Fruit fly (Drosophila melanogaster) whole organism, prepupa: ENCODE results near the gene CG7458.
A peak's percentile ranks its signal among the peaks of the same experiment; 100 is the strongest.

Source experiments
- Blimp-1 ChIP-seq: fragments of 200-800 bp; sonication (Bioruptor generic); optimal IDR thresholded peaks from 3 replicates; lab custom pipeline; 2017; ENCODE audit warnings: missing biosample characterization, missing genetic modification characterization, mild to moderate bottlenecking, moderate library complexity, missing genetic modification reagents
- CG10631 ChIP-seq: fragments of 200-800 bp; sonication (Bioruptor generic); optimal IDR thresholded peaks from 2 replicates; lab custom pipeline; 2016; ENCODE audit warnings: missing biosample characterization, missing genetic modification characterization
- CG10669 ChIP-seq: fragments of 200-800 bp; sonication (Bioruptor generic); optimal IDR thresholded peaks from 3 replicates; lab custom pipeline; 2018; ENCODE audit warnings: missing biosample characterization, mild to moderate bottlenecking, missing genetic modification characterization, moderate library complexity
- CG11294 ChIP-seq: fragments of 200-800 bp; sonication (Bioruptor generic); IDR thresholded peaks from 2 replicates; pipeline ENCODE4 v1.3.6; 2022; ENCODE audit warnings: missing biosample characterization, missing genetic modification characterization
- CG11762 ChIP-seq: fragments of 200-800 bp; sonication (Bioruptor generic); optimal IDR thresholded peaks from 3 replicates; lab custom pipeline; 2016; ENCODE audit warnings: missing biosample characterization, missing genetic modification characterization; ENCODE audit not compliant: insufficient read depth
- CG11902 ChIP-seq: fragments of 200-800 bp; sonication (Bioruptor generic); optimal IDR thresholded peaks from 3 replicates; lab custom pipeline; 2016; ENCODE audit warnings: missing biosample characterization, missing genetic modification characterization
- CG15336 ChIP-seq: fragments of 200-800 bp; sonication (Bioruptor generic); IDR thresholded peaks from 2 replicates; pipeline ENCODE4 v1.3.6; 2022; ENCODE audit warnings: missing biosample characterization, missing genetic modification characterization
- CG1621 ChIP-seq: fragments of 200-800 bp; sonication (Bioruptor generic); optimal IDR thresholded peaks from 3 replicates; lab custom pipeline; 2018; ENCODE audit warnings: missing biosample characterization, mild to moderate bottlenecking, missing genetic modification characterization
- CG16779 ChIP-seq: fragments of 200-800 bp; sonication (Bioruptor generic); optimal IDR thresholded peaks from 3 replicates; lab custom pipeline; 2017; ENCODE audit warnings: missing biosample characterization, mild to moderate bottlenecking, missing genetic modification characterization
- CG3032 ChIP-seq: fragments of 200-800 bp; optimal IDR thresholded peaks from 2 replicates; lab custom pipeline; 2019; ENCODE audit warnings: missing biosample characterization, mild to moderate bottlenecking, missing genetic modification characterization, moderate library complexity
- CG31627 ChIP-seq: fragments of 200-800 bp; sonication (Bioruptor generic); optimal IDR thresholded peaks from 3 replicates; lab custom pipeline; 2016; ENCODE audit warnings: missing biosample characterization, missing genetic modification characterization
- CG32006 ChIP-seq: fragments of 200-800 bp; sonication (Bioruptor generic); optimal IDR thresholded peaks from 3 replicates; lab custom pipeline; 2017; ENCODE audit warnings: missing biosample characterization, mild to moderate bottlenecking, missing genetic modification characterization
- CG34406 ChIP-seq: fragments of 200-800 bp; sonication (Bioruptor generic); optimal IDR thresholded peaks from 3 replicates; lab custom pipeline; 2016; ENCODE audit warnings: missing biosample characterization, missing genetic modification characterization
- CG3919 ChIP-seq: fragments of 200-800 bp; sonication (Bioruptor generic); optimal IDR thresholded peaks from 3 replicates; lab custom pipeline; 2016; ENCODE audit warnings: missing biosample characterization, missing genetic modification characterization
- CG4318 ChIP-seq: fragments of 200-800 bp; sonication (Bioruptor generic); optimal IDR thresholded peaks from 3 replicates; lab custom pipeline; 2017; ENCODE audit warnings: missing biosample characterization, mild to moderate bottlenecking, missing genetic modification characterization
- CG6163 ChIP-seq: fragments of 200-800 bp; sonication (Bioruptor generic); IDR thresholded peaks from 3 replicates; pipeline ENCODE4 v1.3.6; 2022; ENCODE audit warnings: missing biosample characterization, missing genetic modification characterization
- CG6276 ChIP-seq: fragments of 200-800 bp; sonication (Bioruptor generic); optimal IDR thresholded peaks from 2 replicates; lab custom pipeline; 2017; ENCODE audit warnings: missing biosample characterization, mild to moderate bottlenecking, missing genetic modification characterization
- CG6792 ChIP-seq: fragments of 200-800 bp; sonication (Bioruptor generic); optimal IDR thresholded peaks from 3 replicates; lab custom pipeline; 2016; ENCODE audit warnings: missing biosample characterization, missing genetic modification characterization
- CG6808 ChIP-seq: fragments of 200-800 bp; sonication (Bioruptor generic); optimal IDR thresholded peaks from 3 replicates; lab custom pipeline; 2017; ENCODE audit warnings: missing biosample characterization, missing genetic modification characterization, mild to moderate bottlenecking, moderate library complexity, missing genetic modification reagents
- CG6854 ChIP-seq: fragments of 200-800 bp; sonication (Bioruptor generic); optimal IDR thresholded peaks from 2 replicates; lab custom pipeline; 2017; ENCODE audit warnings: missing biosample characterization, mild to moderate bottlenecking, missing genetic modification characterization
- CG7368 ChIP-seq: fragments of 200-800 bp; sonication (Bioruptor generic); optimal IDR thresholded peaks from 3 replicates; lab custom pipeline; 2016; ENCODE audit warnings: missing biosample characterization, missing genetic modification characterization
- CG8119 ChIP-seq: fragments of 200-800 bp; sonication (Bioruptor generic); IDR thresholded peaks from 3 replicates; pipeline ENCODE4 v1.3.6; 2022; ENCODE audit warnings: missing biosample characterization, missing genetic modification characterization
- CG8632 ChIP-seq: fragments of 200-800 bp; sonication (Bioruptor generic); optimal IDR thresholded peaks from 3 replicates; lab custom pipeline; 2016; ENCODE audit warnings: missing biosample characterization, missing genetic modification characterization
- CG9139 ChIP-seq: fragments of 200-800 bp; sonication (Bioruptor generic); optimal IDR thresholded peaks from 3 replicates; lab custom pipeline; 2017; ENCODE audit warnings: missing biosample characterization, mild to moderate bottlenecking, missing genetic modification characterization
- Eip75B ChIP-seq: fragments of 200-800 bp; sonication (Bioruptor generic); optimal IDR thresholded peaks from 3 replicates; lab custom pipeline; 2016; ENCODE audit warnings: missing biosample characterization, missing genetic modification characterization
- Eip78C ChIP-seq: fragments of 200-800 bp; sonication (Bioruptor generic); peaks from one replicate; lab custom pipeline; 2016; ENCODE audit warnings: missing biosample characterization, missing genetic modification characterization
- Eip93F ChIP-seq: fragments of 200-800 bp; sonication (Bioruptor generic); optimal IDR thresholded peaks from 2 replicates; lab custom pipeline; 2016; ENCODE audit warnings: missing biosample characterization, mild to moderate bottlenecking, missing genetic modification characterization
- Ets21C ChIP-seq: fragments of 200-800 bp; sonication (Bioruptor generic); optimal IDR thresholded peaks from 3 replicates; lab custom pipeline; 2016; ENCODE audit warnings: missing biosample characterization, missing genetic modification characterization
- Ets96B ChIP-seq: fragments of 200-800 bp; optimal IDR thresholded peaks from 2 replicates; lab custom pipeline; 2019; ENCODE audit warnings: missing biosample characterization, mild to moderate bottlenecking, missing genetic modification characterization, moderate library complexity
- Gug ChIP-seq: fragments of 200-800 bp; sonication (Bioruptor generic); IDR thresholded peaks from 2 replicates; pipeline ENCODE4 v1.3.6; 2022; ENCODE audit warnings: missing biosample characterization, missing genetic modification characterization
- Hr4 ChIP-seq: fragments of 200-800 bp; sonication (Bioruptor generic); optimal IDR thresholded peaks from 3 replicates; lab custom pipeline; 2016; ENCODE audit warnings: missing biosample characterization, missing genetic modification characterization
- Lpt ChIP-seq: fragments of 200-800 bp; sonication (Bioruptor generic); optimal IDR thresholded peaks from 3 replicates; lab custom pipeline; 2016; ENCODE audit warnings: missing biosample characterization, missing genetic modification characterization
- Met ChIP-seq: fragments of 200-800 bp; sonication (Bioruptor generic); optimal IDR thresholded peaks from 3 replicates; lab custom pipeline; 2016; ENCODE audit warnings: missing biosample characterization, missing genetic modification characterization
- OdsH ChIP-seq: fragments of 200-800 bp; sonication (Bioruptor generic); optimal IDR thresholded peaks from 3 replicates; lab custom pipeline; 2016; ENCODE audit warnings: missing biosample characterization, missing genetic modification characterization
- Smox ChIP-seq: fragments of 200-800 bp; sonication (Bioruptor generic); optimal IDR thresholded peaks from 3 replicates; lab custom pipeline; 2016; ENCODE audit warnings: missing biosample characterization, missing genetic modification characterization
- Sox102F ChIP-seq: fragments of 200-800 bp; sonication (Bioruptor generic); optimal IDR thresholded peaks from 2 replicates; lab custom pipeline; 2016; ENCODE audit warnings: missing biosample characterization, mild to moderate bottlenecking, missing genetic modification characterization
- Sox14 ChIP-seq: fragments of 200-800 bp; sonication (Bioruptor generic); optimal IDR thresholded peaks from 3 replicates; lab custom pipeline; 2016; ENCODE audit warnings: missing biosample characterization, missing genetic modification characterization
- Sox15 ChIP-seq: fragments of 200-800 bp; sonication (Bioruptor generic); optimal IDR thresholded peaks from 3 replicates; lab custom pipeline; 2016; ENCODE audit warnings: missing biosample characterization, missing genetic modification characterization
- cyc ChIP-seq: fragments of 200-800 bp; sonication (Bioruptor generic); optimal IDR thresholded peaks from 3 replicates; lab custom pipeline; 2016; ENCODE audit warnings: missing biosample characterization, missing genetic modification characterization
- dac ChIP-seq: fragments of 200-800 bp; sonication (Bioruptor generic); optimal IDR thresholded peaks from 2 replicates; lab custom pipeline; 2017; ENCODE audit warnings: missing biosample characterization, mild to moderate bottlenecking, missing genetic modification characterization
- dsx ChIP-seq: fragments of 200-800 bp; optimal IDR thresholded peaks from 3 replicates; lab custom pipeline; 2019; ENCODE audit warnings: missing biosample characterization, mild to moderate bottlenecking, missing genetic modification characterization, moderate library complexity; ENCODE audit not compliant: poor library complexity, severe bottlenecking
- eg ChIP-seq: fragments of 200-800 bp; sonication (Bioruptor generic); IDR thresholded peaks from 3 replicates; pipeline ENCODE4 v1.3.6; 2022; ENCODE audit warnings: missing biosample characterization, missing genetic modification characterization
- esn ChIP-seq: fragments of 200-800 bp; sonication (Bioruptor generic); optimal IDR thresholded peaks from 2 replicates; lab custom pipeline; 2016; ENCODE audit warnings: missing biosample characterization, mild to moderate bottlenecking, missing genetic modification characterization, moderate library complexity
- fd59A ChIP-seq: fragments of 200-800 bp; sonication (Bioruptor generic); optimal IDR thresholded peaks from 2 replicates; lab custom pipeline; 2017; ENCODE audit warnings: missing biosample characterization, mild to moderate bottlenecking, missing genetic modification characterization, missing genetic modification reagents
- fd85E ChIP-seq: fragments of 200-800 bp; sonication (Bioruptor generic); optimal IDR thresholded peaks from 3 replicates; lab custom pipeline; 2016; ENCODE audit warnings: missing biosample characterization, missing genetic modification characterization
- fkh ChIP-seq: fragments of 200-800 bp; sonication (Bioruptor generic); optimal IDR thresholded peaks from 3 replicates; lab custom pipeline; 2017; ENCODE audit warnings: missing biosample characterization, mild to moderate bottlenecking, missing genetic modification characterization, moderate library complexity
- lz ChIP-seq: fragments of 200-800 bp; sonication (Bioruptor generic); optimal IDR thresholded peaks from 3 replicates; lab custom pipeline; 2016; ENCODE audit warnings: missing biosample characterization, missing genetic modification characterization
- net ChIP-seq: fragments of 200-800 bp; sonication (Bioruptor generic); optimal IDR thresholded peaks from 3 replicates; lab custom pipeline; 2016; ENCODE audit warnings: missing biosample characterization, missing genetic modification characterization
- salr ChIP-seq, 2 experiments: fragments of 200-800 bp; sonication (Bioruptor generic); optimal IDR thresholded peaks; 3 replicates each; lab custom pipeline; 2016 to 2018; ENCODE audit warnings: missing biosample characterization in 2 of 2, missing genetic modification characterization in 2 of 2, mild to moderate bottlenecking in 1 of 2
- spab ChIP-seq: fragments of 200-800 bp; sonication (Bioruptor generic); optimal IDR thresholded peaks from 2 replicates; lab custom pipeline; 2017; ENCODE audit warnings: missing biosample characterization, mild to moderate bottlenecking, missing genetic modification characterization, missing genetic modification reagents
- ss ChIP-seq, 2 experiments: fragments of 200-800 bp; sonication (Bioruptor generic); optimal IDR thresholded peaks; 2 replicates in 1 of 2; 3 replicates in 1 of 2; lab custom pipeline; 2017 to 2018; ENCODE audit warnings: mild to moderate bottlenecking in 2 of 2, missing biosample characterization in 2 of 2, missing genetic modification characterization in 2 of 2, moderate library complexity in 1 of 2
- svp ChIP-seq: fragments of 200-800 bp; sonication (Bioruptor generic); peaks from one replicate; lab custom pipeline; 2016; ENCODE audit warnings: missing biosample characterization, missing genetic modification characterization
- topi ChIP-seq: fragments of 200-800 bp; sonication (Bioruptor generic); optimal IDR thresholded peaks from 3 replicates; lab custom pipeline; 2016; ENCODE audit warnings: missing biosample characterization, missing genetic modification characterization

CG7458 gene

DNA sequence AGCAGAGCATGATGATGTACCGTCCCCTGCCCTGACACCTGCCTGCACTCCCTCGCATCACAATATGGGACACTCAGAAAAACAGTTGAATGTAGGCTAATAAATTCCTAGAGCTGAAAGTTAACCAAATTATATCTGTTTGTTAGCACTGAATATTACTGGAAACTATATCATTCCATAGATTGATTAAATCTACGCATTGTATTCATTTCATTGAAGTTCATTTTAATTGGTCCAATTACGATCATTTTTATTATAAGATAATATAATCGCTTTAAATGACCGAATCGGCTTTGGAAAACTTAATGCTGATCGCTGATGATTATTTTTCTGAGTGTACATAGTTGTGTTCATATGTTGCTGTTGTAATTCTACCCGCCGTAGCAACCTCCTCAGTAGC lies 36.3 kb upstream of the CG7458 start:
- TF ChIP-seq CG9139 (no peak), Gug (GFP tag; lab: Robert Waterston, UW) (no peak), CG10669 (GFP tag; lab: Kevin White, UChicago) (no peak), Blimp-1 (GFP tag; lab: Kevin White, UChicago) (no peak), CG6163 (GFP tag; lab: Robert Waterston, UW) (no peak), Hr4 (GFP tag; lab: Kevin White, UChicago) (no peak), CG32006 (GFP tag; lab: Kevin White, UChicago) (no peak), dac (GFP tag; lab: Kevin White, UChicago) (no peak), CG34406 (GFP tag; lab: Kevin White, UChicago) (no peak), fd85E (GFP tag; lab: Kevin White, UChicago) (peak; percentile 5), ss (GFP tag; optimal IDR thresholded peaks at IDR 0.05; lab: Kevin White, UChicago) (peak in 1 of 2 experiments; percentile 7), net (GFP tag; lab: Kevin White, UChicago) (no peak), CG6854 (GFP tag; lab: Kevin White, UChicago) (no peak), esn (peak; percentile 2), fd59A (no peak), Sox15 (GFP tag; lab: Kevin White, UChicago) (no peak), OdsH (GFP tag; lab: Kevin White, UChicago) (peak; percentile 35), CG11902 (GFP tag; lab: Kevin White, UChicago) (no peak), Eip93F (GFP tag; lab: Kevin White, UChicago) (no peak), CG4318 (GFP tag; lab: Kevin White, UChicago) (no peak), Ets96B (tag; lab: Kevin White, UChicago) (peak; percentile 53), Sox102F (no peak), salr (GFP tag; optimal IDR thresholded peaks at IDR 0.05; lab: Kevin White, UChicago) (peak in 1 of 2 experiments; percentile 8), CG1621 (no peak), fkh (GFP tag; lab: Kevin White, UChicago) (no peak), topi (GFP tag; lab: Kevin White, UChicago) (peak; percentile 10), CG6792 (no peak), Met (GFP tag; lab: Kevin White, UChicago) (no peak), CG3032 (tag; lab: Kevin White, UChicago) (peak; percentile 56), CG8119 (GFP tag; lab: Robert Waterston, UW) (no peak), CG11294 (no peak), Ets21C (no peak), CG16779 (tag; lab: Kevin White, UChicago) (no peak), eg (GFP tag; lab: Robert Waterston, UW) (no peak), Eip78C (no peak), CG11762 (GFP tag; lab: Kevin White, UChicago) (peak; percentile 39), svp (GFP tag; lab: Kevin White, UChicago) (peak; percentile 46), lz (GFP tag; lab: Kevin White, UChicago) (no peak), Sox14 (GFP tag; lab: Kevin White, UChicago) (no peak), Smox (GFP tag; lab: Kevin White, UChicago) (no peak), CG15336 (GFP tag; lab: Robert Waterston, UW) (peak; percentile 30; the same call in 1 of the 2 replicates), Lpt (peak; percentile 48), spab (peak; percentile 30), CG8632 (peak; percentile 1), CG31627 (GFP tag; lab: Kevin White, UChicago) (no peak), dsx (GFP tag; lab: Kevin White, UChicago) (peak; percentile 25), CG7368 (GFP tag; lab: Kevin White, UChicago) (no peak), CG10631 (GFP tag; lab: Kevin White, UChicago) (peak; percentile 53), CG6276 (GFP tag; lab: Kevin White, UChicago) (no peak), CG3919 (no peak), cyc (no peak), CG6808 (no peak), Eip75B (GFP tag; lab: Kevin White, UChicago) (peak; percentile 67)
